Worm (Caenorhabditis elegans): ENCODE data around the gene hot-3.

The hot-3 gene

DNA sequence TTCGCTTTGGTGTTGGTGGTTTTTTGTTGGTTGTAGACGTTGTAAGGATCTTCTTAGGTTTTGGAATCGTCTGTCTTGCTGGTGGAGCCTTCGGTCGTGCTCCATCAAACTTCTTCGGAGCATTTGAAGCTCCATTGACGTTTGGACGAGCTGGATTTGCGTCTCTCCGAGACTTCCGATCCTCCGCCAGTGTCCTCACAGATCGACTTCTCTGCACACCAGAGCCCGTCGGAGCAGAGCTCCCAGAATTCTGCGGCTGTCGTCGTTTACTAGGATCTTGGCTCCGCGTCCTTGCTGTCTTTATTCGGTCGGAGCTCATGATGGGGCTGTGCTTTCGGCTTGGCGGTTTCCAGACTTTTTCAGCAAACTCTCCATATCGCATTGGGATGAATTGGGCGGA lies 29.7 kb upstream of the hot-3 start:
- TF ChIP-seq ceh-16 (tag; optimal IDR thresholded peaks at IDR 0.05) (no peak), egl-27 (tag; optimal IDR thresholded peaks at IDR 0.05) (no peak), nhr-129 (tag; optimal IDR thresholded peaks at IDR 0.05) (no peak), sem-4 (tag; optimal IDR thresholded peaks at IDR 0.05) (no peak), sma-3 (GFP tag; optimal IDR thresholded peaks at IDR 0.05) (no peak), sma-9 (GFP tag; optimal IDR thresholded peaks at IDR 0.05) (no peak), sma-9 (tag; optimal IDR thresholded peaks at IDR 0.05) (no peak), R02D3.7 (tag; optimal IDR thresholded peaks at IDR 0.05) (no peak)

DNA sequence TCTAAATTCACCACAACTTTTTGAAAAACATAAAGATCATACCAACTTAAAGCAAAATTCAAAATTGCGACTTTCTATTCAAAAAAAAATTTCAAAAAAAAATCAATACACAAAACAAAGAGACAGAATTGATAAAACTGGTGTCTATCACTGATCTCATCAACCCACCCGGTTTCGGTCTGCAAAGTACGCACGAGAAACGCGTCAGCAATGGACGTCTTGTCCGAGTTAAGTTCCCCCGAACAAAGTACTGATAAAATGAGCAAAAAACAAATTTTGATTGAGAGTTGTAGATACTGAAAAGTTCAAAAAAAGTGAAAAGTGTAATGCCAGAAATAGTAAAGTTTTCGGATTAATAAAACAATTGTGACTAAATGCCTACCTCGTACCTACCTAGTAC lies 26.5 kb upstream of the hot-3 start:
- no peak for TF ChIP-seq F13H6.1 (tag; optimal IDR thresholded peaks at IDR 0.05)
- TF ChIP-seq lsy-2 (tag; optimal IDR thresholded peaks at IDR 0.05), result peak in 1 of 2 experiments; percentile 11
- TF ChIP-seq sma-9 (GFP tag; optimal IDR thresholded peaks at IDR 0.05), result peak; percentile 10
- TF ChIP-seq sma-9 (tag; optimal IDR thresholded peaks at IDR 0.05), result no peak

DNA sequence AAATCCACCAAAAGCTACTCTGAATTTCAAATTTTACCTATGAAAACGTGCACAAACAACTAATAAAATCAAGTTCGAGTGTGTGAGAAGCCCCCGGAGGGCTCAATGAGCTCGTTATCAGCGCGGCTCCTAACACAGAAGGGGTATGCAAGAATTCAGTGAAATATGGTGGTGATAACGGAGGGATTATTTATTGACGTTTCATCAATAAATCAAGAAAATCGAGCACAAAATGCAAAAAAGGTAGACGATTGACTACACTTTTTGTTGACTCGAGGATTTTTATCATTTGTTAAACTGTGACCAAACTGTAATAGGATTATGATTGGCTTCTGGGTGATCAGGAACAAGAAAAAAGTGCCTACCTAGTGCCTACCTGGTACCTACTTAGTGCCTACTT lies 25.6 kb upstream of the hot-3 start, which contains the start of gene zip-3:
zip-3 (minus strand) TSS at position 21 of the 400 bp plus-strand sequence.
- TF ChIP-seq zag-1 (tag; optimal IDR thresholded peaks at IDR 0.05), result no peak
- no peak for TF ChIP-seq nhr-21 (tag; optimal IDR thresholded peaks at IDR 0.05)
- no peak for TF ChIP-seq F13H6.1 (tag; optimal IDR thresholded peaks at IDR 0.05)
- peak; percentile 3 for TF ChIP-seq gmeb-1 (tag; optimal IDR thresholded peaks at IDR 0.05)
- peak; percentile 64 for TF ChIP-seq sma-9 (GFP tag; optimal IDR thresholded peaks at IDR 0.05)
- TF ChIP-seq sma-9 (tag; optimal IDR thresholded peaks at IDR 0.05), result no peak
- no peak for TF ChIP-seq fos-1 (tag; optimal IDR thresholded peaks at IDR 0.05)
- no peak for TF ChIP-seq ztf-11 (tag; optimal IDR thresholded peaks at IDR 0.05)
- TF ChIP-seq lsy-2 (tag; optimal IDR thresholded peaks at IDR 0.05), result no peak

DNA sequence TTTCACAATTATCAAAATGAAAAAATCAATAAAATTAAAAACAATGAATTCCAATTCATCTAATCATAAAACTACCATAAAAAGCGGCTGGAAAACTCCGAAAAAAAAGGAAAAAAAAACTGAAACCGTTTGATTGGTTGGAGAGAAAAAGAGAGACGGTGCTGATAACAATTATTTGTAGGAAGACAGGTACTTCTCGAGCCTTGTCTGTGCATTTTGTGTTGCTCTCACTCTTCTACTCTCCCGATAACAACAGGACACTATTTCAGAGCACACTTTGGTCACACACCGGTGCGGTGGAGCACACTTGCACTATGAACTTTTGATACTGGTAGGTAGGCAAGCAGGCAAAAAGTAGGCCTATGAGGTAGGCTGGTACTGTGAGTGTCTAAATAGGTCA lies 24.7 kb upstream of the hot-3 start:
- no peak for TF ChIP-seq unc-62 (GFP tag; optimal IDR thresholded peaks at IDR 0.05)
- TF ChIP-seq ceh-16 (tag; optimal IDR thresholded peaks at IDR 0.05), result no peak
- peak; percentile 20 for TF ChIP-seq sma-9 (GFP tag; optimal IDR thresholded peaks at IDR 0.05)
- TF ChIP-seq sma-9 (tag; optimal IDR thresholded peaks at IDR 0.05), result no peak
- TF ChIP-seq elt-3 (tag; optimal IDR thresholded peaks at IDR 0.05), result no peak
- peak; percentile 38 for TF ChIP-seq gmeb-1 (tag; optimal IDR thresholded peaks at IDR 0.05)
- TF ChIP-seq ZK546.5 (tag; optimal IDR thresholded peaks at IDR 0.05), result no peak
- no peak for TF ChIP-seq zag-1 (tag; optimal IDR thresholded peaks at IDR 0.05)
- no peak for TF ChIP-seq nhr-10 (tag; optimal IDR thresholded peaks at IDR 0.05)
- no peak for TF ChIP-seq ztf-4 (tag; optimal IDR thresholded peaks at IDR 0.05)
- TF ChIP-seq fos-1 (tag; optimal IDR thresholded peaks at IDR 0.05), result peak; percentile 59
- no peak for TF ChIP-seq unc-39 (tag; optimal IDR thresholded peaks at IDR 0.05)
- TF ChIP-seq R02D3.7 (tag; optimal IDR thresholded peaks at IDR 0.05), result no peak
- TF ChIP-seq dmd-4 (tag; optimal IDR thresholded peaks at IDR 0.05), result no peak
- TF ChIP-seq crh-2 (tag; optimal IDR thresholded peaks at IDR 0.05), result peak; percentile 29
- no peak for TF ChIP-seq nhr-11 (tag; optimal IDR thresholded peaks at IDR 0.05)
- no peak for TF ChIP-seq snpc-4 (tag; optimal IDR thresholded peaks at IDR 0.05)
- peak; percentile 8 for TF ChIP-seq nhr-129 (tag; optimal IDR thresholded peaks at IDR 0.05)
- TF ChIP-seq sem-4 (tag; optimal IDR thresholded peaks at IDR 0.05), result no peak
- no peak for TF ChIP-seq nhr-25 (tag; optimal IDR thresholded peaks at IDR 0.05)
- TF ChIP-seq nhr-237 (tag; optimal IDR thresholded peaks at IDR 0.05), result no peak

DNA sequence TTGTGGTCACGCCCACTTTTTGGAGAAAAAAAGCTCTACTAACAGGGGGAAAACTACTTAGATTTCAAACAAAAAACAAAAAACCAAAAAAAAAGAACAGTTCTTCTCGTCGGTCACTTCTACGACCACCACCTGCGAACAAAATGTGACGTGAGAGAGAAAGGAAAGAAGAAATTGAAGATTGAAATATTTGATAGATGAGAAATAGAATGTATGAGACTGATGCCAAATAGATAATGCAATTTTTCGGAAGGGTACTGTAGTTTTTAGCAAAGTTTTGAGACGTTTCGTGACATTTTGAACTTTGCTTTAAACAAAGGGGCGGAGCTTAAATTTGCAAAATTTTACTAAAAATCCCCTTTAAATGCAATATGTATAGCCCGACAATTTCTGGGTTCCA lies 23.1 kb upstream of the hot-3 start:
- TF ChIP-seq unc-55 (GFP tag; optimal IDR thresholded peaks at IDR 0.05), result no peak
- TF ChIP-seq zag-1 (tag; optimal IDR thresholded peaks at IDR 0.05), result no peak
- no peak for TF ChIP-seq lin-11 (tag; optimal IDR thresholded peaks at IDR 0.05)
- TF ChIP-seq ZK546.5 (tag; optimal IDR thresholded peaks at IDR 0.05), result no peak
- peak; percentile 1 for TF ChIP-seq blmp-1 (tag; optimal IDR thresholded peaks at IDR 0.05; ENCODE audit: insufficient read depth)
- TF ChIP-seq lsy-2 (tag; optimal IDR thresholded peaks at IDR 0.05), result peak in 1 of 2 experiments; percentile 57
- no peak for TF ChIP-seq peb-1 (tag; optimal IDR thresholded peaks at IDR 0.05)
- TF ChIP-seq lin-13 (GFP tag; optimal IDR thresholded peaks at IDR 0.05), result no peak
- TF ChIP-seq fos-1 (tag; optimal IDR thresholded peaks at IDR 0.05), result peak; percentile 55
- no peak for TF ChIP-seq unc-62 (GFP tag; optimal IDR thresholded peaks at IDR 0.05)
- TF ChIP-seq nhr-10 (tag; optimal IDR thresholded peaks at IDR 0.05), result no peak
- no peak for TF ChIP-seq sma-3 (GFP tag; optimal IDR thresholded peaks at IDR 0.05)
- TF ChIP-seq nhr-6 (tag; optimal IDR thresholded peaks at IDR 0.05), result no peak
- no peak for TF ChIP-seq mdl-1 (tag; optimal IDR thresholded peaks at IDR 0.05)
- peak; percentile 3 for TF ChIP-seq sma-9 (GFP tag; optimal IDR thresholded peaks at IDR 0.05)
- TF ChIP-seq sma-9 (tag; optimal IDR thresholded peaks at IDR 0.05), result no peak
